Worm (Caenorhabditis elegans): Measurements from ENCODE around the gene mboa-2.

The mboa-2 gene

DNA sequence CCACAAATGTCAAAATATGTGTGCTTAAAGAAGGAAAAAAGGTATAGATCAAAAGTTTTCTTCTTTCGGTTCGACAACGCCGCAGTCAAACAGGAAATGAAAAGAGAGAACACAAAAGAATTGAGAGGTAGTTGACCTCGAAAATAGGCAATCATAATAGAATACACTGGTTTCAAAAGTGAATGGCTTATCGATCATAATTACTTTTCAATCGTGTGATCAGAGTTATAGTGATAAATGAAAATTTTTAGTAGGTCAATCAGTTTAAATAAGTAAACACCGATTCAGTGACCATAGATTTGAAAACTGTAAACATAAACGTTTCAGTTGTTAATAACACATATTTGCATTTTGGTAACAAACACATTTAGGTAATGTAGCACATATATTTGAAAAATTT, 51.9 kb downstream of the mboa-2 start:
- no peak for TF ChIP-seq unc-120 (tag; optimal IDR thresholded peaks at IDR 0.05; ENCODE audit: poor library complexity, severe bottlenecking)
- TF ChIP-seq lsy-2 (tag; optimal IDR thresholded peaks at IDR 0.05): no peak
- TF ChIP-seq nhr-237 (tag; optimal IDR thresholded peaks at IDR 0.05): no peak
- TF ChIP-seq unc-39 (tag; optimal IDR thresholded peaks at IDR 0.05): no peak
- TF ChIP-seq M03D4.4 (tag; optimal IDR thresholded peaks at IDR 0.05): no peak
- TF ChIP-seq elt-3 (tag; optimal IDR thresholded peaks at IDR 0.05): no peak
- no peak for TF ChIP-seq sem-2 (GFP tag; optimal IDR thresholded peaks at IDR 0.05)
- TF ChIP-seq mep-1 (tag; optimal IDR thresholded peaks at IDR 0.05): no peak
- TF ChIP-seq drap-1 (GFP tag; optimal IDR thresholded peaks at IDR 0.05): no peak
- TF ChIP-seq mls-2 (tag; optimal IDR thresholded peaks at IDR 0.05): no peak
- no peak for TF ChIP-seq ham-2 (GFP tag; optimal IDR thresholded peaks at IDR 0.05)
- TF ChIP-seq zip-8 (tag; optimal IDR thresholded peaks at IDR 0.05): no peak
- TF ChIP-seq nhr-12 (tag; optimal IDR thresholded peaks at IDR 0.05): no peak
- TF ChIP-seq ztf-11 (tag; optimal IDR thresholded peaks at IDR 0.05): no peak
- no peak for TF ChIP-seq lin-13 (tag; optimal IDR thresholded peaks at IDR 0.05)
- TF ChIP-seq ceh-83 (GFP tag; optimal IDR thresholded peaks at IDR 0.05): no peak
- no peak for TF ChIP-seq unc-62 (GFP tag; optimal IDR thresholded peaks at IDR 0.05)
- no peak for TF ChIP-seq pha-4 (tag; optimal IDR thresholded peaks at IDR 0.05)

Data from whole organism, mixed stage, embryonic.